Worm (Caenorhabditis elegans) whole organism, mixed stage, embryonic: ENCODE results near the gene chil-23.

ENCODE experiments used
- ceh-39 ChIP-seq: fragments of 150-350 bp; optimal IDR thresholded peaks from 2 replicates; lab custom pipeline; 2014; ENCODE audit warnings: missing biosample characterization, missing genetic modification characterization
- elt-3 ChIP-seq: fragments of 150-350 bp; optimal IDR thresholded peaks from 2 replicates; lab custom pipeline; 2014; ENCODE audit warnings: missing biosample characterization, missing genetic modification characterization
- unc-62 ChIP-seq: fragments of 150-350 bp; optimal IDR thresholded peaks from 2 replicates; lab custom pipeline; 2014; ENCODE audit warnings: missing biosample characterization, missing genetic modification reagents, missing genetic modification characterization

DNA sequence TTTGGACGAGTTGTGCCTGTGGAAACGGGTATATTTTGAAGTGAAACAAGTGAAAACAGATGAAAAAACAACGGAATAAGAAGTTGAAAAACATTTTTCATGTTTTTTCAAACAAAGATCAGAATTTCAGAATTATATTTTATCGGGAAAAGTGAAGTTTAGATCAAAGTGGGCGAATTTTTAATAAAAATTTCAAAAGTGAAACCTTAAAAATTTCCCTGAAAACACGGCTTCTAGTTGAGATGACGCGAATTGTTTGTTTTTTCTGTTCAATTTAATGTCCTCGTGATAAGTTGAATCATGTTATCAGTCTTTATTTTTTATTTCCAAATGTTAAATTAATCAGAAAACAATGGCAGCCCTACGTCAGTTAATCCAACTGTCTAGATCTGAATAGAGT lies 38.8 kb upstream of the chil-23 start, which contains the start of gene gcy-3:
- TF ChIP-seq ceh-39 (tag; lab: Kevin White, UChicago) (no peak), elt-3 (tag; lab: Kevin White, UChicago) (no peak), unc-62 (GFP tag; lab: Kevin White, UChicago) (no peak)
